Fruit fly (Drosophila melanogaster) whole organism, embryonic: ENCODE results near the gene CG14742.

Experiments
- BEAF-32 ChIP-seq: fragments of 200-800 bp; sonication (Bioruptor generic); optimal IDR thresholded peaks from 3 replicates; lab custom pipeline; 2017; ENCODE audit warnings: missing biosample characterization, missing genetic modification characterization, mild to moderate bottlenecking, moderate library complexity, missing genetic modification reagents
- CG10366 ChIP-seq: fragments of 200-800 bp; sonication (Bioruptor generic); IDR thresholded peaks from 2 replicates; pipeline ENCODE4 v1.3.6; 2022; ENCODE audit warnings: missing biosample characterization, missing genetic modification characterization
- CG11085 ChIP-seq: fragments of 200-800 bp; sonication (Bioruptor generic); IDR thresholded peaks from 2 replicates; pipeline ENCODE4 v1.3.6; 2022; ENCODE audit warnings: missing biosample characterization, missing genetic modification characterization
- CG12104 ChIP-seq: fragments of 200-800 bp; sonication (Bioruptor generic); optimal IDR thresholded peaks from 3 replicates; lab custom pipeline; 2016; ENCODE audit warnings: missing biosample characterization, missing genetic modification characterization
- CG12391 ChIP-seq: fragments of 200-800 bp; sonication (Bioruptor generic); optimal IDR thresholded peaks from 3 replicates; lab custom pipeline; 2018; ENCODE audit warnings: missing biosample characterization, mild to moderate bottlenecking, missing genetic modification characterization, moderate library complexity
- CG12942 ChIP-seq: fragments of 200-800 bp; sonication (Bioruptor generic); optimal IDR thresholded peaks from 3 replicates; lab custom pipeline; 2016; ENCODE audit warnings: missing biosample characterization, missing genetic modification characterization
- CG14441 ChIP-seq: fragments of 200-800 bp; sonication (Bioruptor generic); IDR thresholded peaks from 2 replicates; pipeline ENCODE4 v1.3.6; 2022; ENCODE audit warnings: missing biosample characterization, missing genetic modification characterization
- CG15479 ChIP-seq: fragments of 200-800 bp; sonication (Bioruptor generic); optimal IDR thresholded peaks from 3 replicates; lab custom pipeline; 2019; ENCODE audit warnings: missing biosample characterization, mild to moderate bottlenecking, missing genetic modification characterization, moderate library complexity
- CG16779 ChIP-seq: fragments of 200-800 bp; sonication (Bioruptor generic); IDR thresholded peaks from 2 replicates; pipeline ENCODE4 v1.3.6; 2022; ENCODE audit warnings: missing biosample characterization, missing genetic modification characterization
- CG17328 ChIP-seq: fragments of 200-800 bp; sonication (Bioruptor generic); IDR thresholded peaks from 2 replicates; pipeline ENCODE4 v1.3.6; 2022; ENCODE audit warnings: missing biosample characterization, missing genetic modification characterization
- CG2129 ChIP-seq: fragments of 200-800 bp; sonication (Bioruptor generic); IDR thresholded peaks from 2 replicates; pipeline ENCODE4 v1.3.6; 2022; ENCODE audit warnings: missing biosample characterization, missing genetic modification characterization; ENCODE audit not compliant: partially characterized antibody
- CG3065 ChIP-seq: fragments of 200-800 bp; sonication (Bioruptor generic); optimal IDR thresholded peaks from 2 replicates; lab custom pipeline; 2016; ENCODE audit warnings: missing biosample characterization, missing genetic modification characterization
- CG6689 ChIP-seq: fragments of 200-800 bp; sonication (Bioruptor generic); IDR thresholded peaks from 2 replicates; pipeline ENCODE4 v1.3.6; 2022; ENCODE audit warnings: missing biosample characterization, missing genetic modification characterization
- CG6791 ChIP-seq: fragments of 200-800 bp; sonication (Bioruptor generic); IDR thresholded peaks from 3 replicates; pipeline ENCODE4 v1.3.6; 2022; ENCODE audit warnings: missing biosample characterization, missing genetic modification characterization; ENCODE audit not compliant: partially characterized antibody
- CG6813 ChIP-seq: fragments of 200-800 bp; sonication (Bioruptor generic); optimal IDR thresholded peaks from 2 replicates; lab custom pipeline; 2017; ENCODE audit warnings: missing biosample characterization, missing genetic modification characterization, mild to moderate bottlenecking, moderate library complexity, missing genetic modification reagents
- CG7271 ChIP-seq: fragments of 200-800 bp; sonication (Bioruptor generic); optimal IDR thresholded peaks from 2 replicates; lab custom pipeline; 2018; ENCODE audit warnings: missing biosample characterization, mild to moderate bottlenecking, missing genetic modification characterization, moderate library complexity
- CG7745 ChIP-seq: fragments of 200-800 bp; sonication (Bioruptor generic); optimal IDR thresholded peaks from 2 replicates; lab custom pipeline; 2018; ENCODE audit warnings: missing biosample characterization, mild to moderate bottlenecking, missing genetic modification characterization, moderate library complexity
- CG7963 ChIP-seq: fragments of 200-800 bp; sonication (Bioruptor generic); IDR thresholded peaks from 3 replicates; pipeline ENCODE4 v1.3.6; 2022; ENCODE audit warnings: missing biosample characterization, missing genetic modification characterization; ENCODE audit not compliant: partially characterized antibody
- CG8924 ChIP-seq: fragments of 200-800 bp; optimal IDR thresholded peaks from 3 replicates; lab custom pipeline; 2019; ENCODE audit warnings: missing biosample characterization, mild to moderate bottlenecking, missing genetic modification characterization, moderate library complexity
- Dek ChIP-seq: fragments of 200-800 bp; sonication (Bioruptor generic); optimal IDR thresholded peaks from 3 replicates; lab custom pipeline; 2019; ENCODE audit warnings: missing biosample characterization, mild to moderate bottlenecking, missing genetic modification characterization, moderate library complexity
- Dll ChIP-seq: fragments of 200-800 bp; sonication (Bioruptor generic); IDR thresholded peaks from 4 replicates; pipeline ENCODE4 v1.3.6; 2022; ENCODE audit warnings: missing biosample characterization, missing genetic modification characterization; ENCODE audit not compliant: partially characterized antibody
- Myb ChIP-seq: fragments of 200-800 bp; sonication (Bioruptor generic); optimal IDR thresholded peaks from 2 replicates; lab custom pipeline; 2016; ENCODE audit warnings: missing biosample characterization, missing genetic modification characterization
- NC2α ChIP-seq: fragments of 200-800 bp; sonication (Bioruptor generic); optimal IDR thresholded peaks from 2 replicates; lab custom pipeline; 2016; ENCODE audit warnings: missing biosample characterization, missing genetic modification characterization
- Rfx ChIP-seq: fragments of 200-800 bp; sonication (Bioruptor generic); IDR thresholded peaks from 2 replicates; pipeline ENCODE4 v1.3.6; 2022; ENCODE audit warnings: missing biosample characterization, missing genetic modification characterization
- Scr ChIP-seq: fragments of 200-800 bp; sonication (Bioruptor generic); IDR thresholded peaks from 2 replicates; pipeline ENCODE4 v1.3.6; 2022; ENCODE audit warnings: missing biosample characterization, missing genetic modification characterization; ENCODE audit not compliant: partially characterized antibody
- ab ChIP-seq: fragments of 200-800 bp; sonication (Bioruptor generic); optimal IDR thresholded peaks from 2 replicates; lab custom pipeline; 2016; ENCODE audit warnings: missing biosample characterization, missing genetic modification characterization
- cato ChIP-seq: fragments of 200-800 bp; sonication (Bioruptor generic); optimal IDR thresholded peaks from 2 replicates; lab custom pipeline; 2016; ENCODE audit warnings: missing biosample characterization, missing genetic modification characterization, borderline replicate concordance
- dimm ChIP-seq: fragments of 200-800 bp; sonication (Bioruptor generic); IDR thresholded peaks from 2 replicates; pipeline ENCODE4 v1.3.6; 2022; ENCODE audit warnings: missing biosample characterization, missing genetic modification characterization
- dmrt99B ChIP-seq: fragments of 200-800 bp; sonication (Bioruptor generic); optimal IDR thresholded peaks from 2 replicates; lab custom pipeline; 2018; ENCODE audit warnings: missing biosample characterization, mild to moderate bottlenecking, missing genetic modification characterization, moderate library complexity
- exex ChIP-seq: fragments of 200-800 bp; sonication (Bioruptor generic); optimal IDR thresholded peaks from 4 replicates; lab custom pipeline; 2018; ENCODE audit warnings: missing biosample characterization, mild to moderate bottlenecking, missing genetic modification characterization, moderate library complexity
- gce ChIP-seq: fragments of 200-800 bp; sonication (Bioruptor generic); IDR thresholded peaks from 3 replicates; pipeline ENCODE4 v1.3.6; 2022; ENCODE audit warnings: missing biosample characterization, missing genetic modification characterization
- grn ChIP-seq: fragments of 200-800 bp; sonication (Bioruptor generic); optimal IDR thresholded peaks from 3 replicates; lab custom pipeline; 2017; ENCODE audit warnings: missing biosample characterization, missing genetic modification characterization
- gsb-n ChIP-seq: fragments of 200-800 bp; sonication (Bioruptor generic); optimal IDR thresholded peaks from 3 replicates; lab custom pipeline; 2018; ENCODE audit warnings: missing biosample characterization, mild to moderate bottlenecking, missing genetic modification characterization
- knrl ChIP-seq: fragments of 200-800 bp; sonication (Bioruptor generic); IDR thresholded peaks from 3 replicates; pipeline ENCODE4 v1.3.6; 2022; ENCODE audit warnings: missing biosample characterization, missing genetic modification characterization; ENCODE audit not compliant: partially characterized antibody
- mirr ChIP-seq: fragments of 200-800 bp; sonication (Bioruptor generic); optimal IDR thresholded peaks from 3 replicates; lab custom pipeline; 2018; ENCODE audit warnings: missing biosample characterization, mild to moderate bottlenecking, missing genetic modification characterization
- oc ChIP-seq: fragments of 200-800 bp; sonication (Bioruptor generic); optimal IDR thresholded peaks from 2 replicates; lab custom pipeline; 2018; ENCODE audit warnings: missing biosample characterization, mild to moderate bottlenecking, missing genetic modification characterization, moderate library complexity
- ro ChIP-seq: fragments of 200-800 bp; sonication (Bioruptor generic); IDR thresholded peaks from 2 replicates; pipeline ENCODE4 v1.3.6; 2022; ENCODE audit warnings: missing biosample characterization, missing genetic modification characterization
- sc ChIP-seq, 3 experiments: fragments of >200 bp in 2 of 3; fragments of 200-800 bp in 1 of 3; sonication (Bioruptor generic) in 1 of 3; optimal IDR thresholded peaks; 2 replicates in 2 of 3; 3 replicates in 1 of 3; lab custom pipeline; 2017; ENCODE audit warnings: mild to moderate bottlenecking in 1 of 3, missing biosample characterization in 1 of 3, missing genetic modification characterization in 1 of 3, missing genetic modification reagents in 1 of 3
- seq ChIP-seq: fragments of 200-800 bp; sonication (Bioruptor generic); IDR thresholded peaks from 2 replicates; pipeline ENCODE4 v1.3.6; 2022; ENCODE audit warnings: missing biosample characterization, missing genetic modification characterization
- slou ChIP-seq: fragments of 200-800 bp; sonication (Bioruptor generic); optimal IDR thresholded peaks from 3 replicates; lab custom pipeline; 2016; ENCODE audit warnings: missing biosample characterization, missing genetic modification characterization
- slp2 ChIP-seq: fragments of 200-800 bp; sonication (Bioruptor generic); optimal IDR thresholded peaks from 2 replicates; lab custom pipeline; 2016; ENCODE audit warnings: missing biosample characterization, missing genetic modification characterization
- sug ChIP-seq: fragments of 200-800 bp; optimal IDR thresholded peaks from 2 replicates; lab custom pipeline; 2019; ENCODE audit warnings: missing biosample characterization, mild to moderate bottlenecking, missing genetic modification characterization, moderate library complexity
- unc-4 ChIP-seq: fragments of 200-800 bp; sonication (Bioruptor generic); IDR thresholded peaks from 2 replicates; pipeline ENCODE4 v1.3.6; 2022; ENCODE audit warnings: missing biosample characterization, missing genetic modification characterization; ENCODE audit not compliant: partially characterized antibody
- vnd ChIP-seq: fragments of 200-800 bp; sonication (Bioruptor generic); IDR thresholded peaks from 3 replicates; pipeline ENCODE4 v1.3.6; 2022; ENCODE audit warnings: missing biosample characterization, missing genetic modification characterization; ENCODE audit not compliant: partially characterized antibody
- zen2 ChIP-seq: fragments of 200-800 bp; sonication (Bioruptor generic); IDR thresholded peaks from 3 replicates; pipeline ENCODE4 v1.3.6; 2022; ENCODE audit warnings: missing biosample characterization, missing genetic modification characterization; ENCODE audit not compliant: partially characterized antibody

CG14742 gene

DNA sequence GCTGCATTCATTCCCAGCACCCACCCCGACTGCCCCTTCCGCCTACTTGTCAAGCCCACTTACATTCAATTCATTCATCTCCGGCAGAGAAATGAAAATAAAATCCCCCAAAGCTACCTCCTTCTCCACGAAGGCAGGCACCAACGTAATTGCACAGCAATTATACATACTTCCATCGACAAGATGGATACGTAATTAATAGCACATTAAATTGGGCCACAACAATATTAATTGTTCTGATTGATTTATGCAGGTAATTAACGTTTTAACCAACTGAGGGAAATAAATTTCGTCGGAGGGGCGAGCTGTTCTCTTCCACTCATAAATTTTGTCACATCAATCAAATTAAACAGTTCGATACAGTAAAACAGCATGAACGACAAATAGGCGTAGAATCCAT lies 16.7 kb upstream of the CG14742 start, which contains the start of gene Adk1:
Adk1 (plus strand) TSS at position 301 of the 400 bp plus-strand sequence.
- TF ChIP-seq CG14441 (GFP tag; lab: Robert Waterston, UW) (no peak), CG6689 (GFP tag; lab: Robert Waterston, UW) (no peak), cato (GFP tag; lab: Kevin White, UChicago) (no peak), CG7271 (tag; lab: Kevin White, UChicago) (no peak), CG2129 (GFP tag; lab: Robert Waterston, UW) (no peak), Rfx (GFP tag; lab: Robert Waterston, UW) (no peak), CG16779 (no peak), CG8924 (tag; lab: Kevin White, UChicago) (no peak), NC2α (GFP tag; lab: Kevin White, UChicago) (no peak), CG6813 (no peak)

DNA sequence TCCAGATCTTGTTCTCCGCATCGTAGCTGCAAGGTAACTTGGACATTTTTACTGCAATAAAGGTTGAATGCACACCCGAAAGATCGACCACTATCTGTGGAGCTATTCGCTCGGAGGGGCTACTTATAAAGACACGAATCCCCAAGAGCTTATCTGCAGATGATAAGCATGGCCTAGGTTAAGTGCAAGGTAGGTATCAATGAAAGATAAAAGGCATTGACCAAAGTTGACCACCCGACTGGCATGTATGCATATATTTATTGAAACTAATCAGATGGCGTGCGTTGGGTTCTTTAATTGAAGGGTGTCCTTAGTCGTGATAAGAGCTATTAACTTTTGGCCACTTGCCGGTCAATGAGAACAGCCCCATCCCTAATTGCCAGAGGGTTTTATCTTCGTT lies 4.0 kb upstream of the CG14742 start, which contains the start of gene CG4830:
CG4830 (minus strand) TSS at position 101 of the 400 bp plus-strand sequence.
- TF ChIP-seq mirr (peak; percentile 28), Dek (no peak)
- TF ChIP-seq, all 482 proteins: peak for 1

DNA sequence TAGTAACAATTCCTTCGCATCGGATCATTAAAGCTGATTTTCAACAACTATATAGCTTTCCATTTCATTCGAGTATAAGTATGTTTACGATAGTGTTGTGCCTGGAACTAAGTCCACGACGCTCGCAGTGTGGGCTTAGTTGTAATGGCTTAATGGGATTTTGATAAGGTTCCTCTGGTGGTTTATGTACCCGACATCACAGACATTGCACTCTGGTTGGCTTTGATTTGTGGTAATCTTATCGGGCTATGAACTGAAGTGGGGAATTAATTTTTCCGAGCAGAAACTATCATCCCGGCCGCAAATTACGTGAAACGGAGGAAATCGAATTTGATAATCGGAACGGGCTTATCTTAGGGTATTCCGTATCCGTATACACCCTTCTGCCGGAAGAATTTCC lies 2.7 kb upstream of the CG14742 start:
- TF ChIP-seq exex (peak; percentile 84), oc (tag; lab: Kevin White, UChicago) (no peak), mirr (peak; percentile 80), grn (GFP tag; lab: Kevin White, UChicago) (peak; percentile 43), sug (tag; lab: Kevin White, UChicago) (peak; percentile 64)

DNA sequence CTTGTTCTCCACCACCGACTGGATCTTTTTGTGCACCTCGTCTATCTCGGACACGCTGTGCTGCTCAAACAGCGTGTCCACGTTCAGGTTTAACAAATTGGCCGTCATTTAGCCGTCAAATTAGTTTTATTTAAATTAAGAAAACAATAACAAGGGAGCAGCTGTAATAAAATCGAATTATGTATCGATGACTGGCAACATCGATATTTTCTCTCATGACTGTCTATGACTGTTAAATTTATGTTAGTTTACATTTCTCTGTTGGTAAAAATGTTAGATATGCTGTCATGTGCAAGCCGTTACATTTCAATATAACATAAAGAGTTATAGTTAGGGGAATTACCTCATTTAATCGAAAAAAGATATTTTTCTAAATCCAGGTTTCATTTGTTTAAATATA lies 5.2 kb downstream of the CG14742 start, which contains the start of gene Cog1:
Cog1 (minus strand) TSS at position 190 of the 400 bp plus-strand sequence.
- TF ChIP-seq CG7745 (tag; lab: Kevin White, UChicago) (no peak), CG3065 (GFP tag; lab: Kevin White, UChicago) (no peak), CG12391 (tag; lab: Kevin White, UChicago) (no peak), CG7963 (GFP tag; lab: Robert Waterston, UW) (peak; percentile 39; the same call in 2 of the 3 replicates), unc-4 (GFP tag; lab: Robert Waterston, UW) (peak; percentile 80), Scr (GFP tag; lab: Robert Waterston, UW) (peak; percentile 78), gce (no peak), CG15479 (no peak), CG6791 (GFP tag; lab: Robert Waterston, UW) (peak; percentile 71), CG17328 (GFP tag; lab: Robert Waterston, UW) (no peak), Dll (GFP tag; lab: Robert Waterston, UW) (peak; percentile 84), Myb (GFP tag; lab: Kevin White, UChicago) (peak; percentile 72), knrl (GFP tag; lab: Robert Waterston, UW) (peak; percentile 55; the same call in 2 of the 3 replicates), vnd (GFP tag; lab: Robert Waterston, UW) (peak; percentile 53), CG11085 (GFP tag; lab: Robert Waterston, UW) (no peak), gsb-n (tag; lab: Kevin White, UChicago) (no peak), seq (no peak), ab (GFP tag; lab: Kevin White, UChicago) (no peak), sc (optimal IDR thresholded peaks at IDR 0.05; lab: Kevin White, UChicago) (no peak), sc (GFP tag; optimal IDR thresholded peaks at IDR 0.05; lab: Kevin White, UChicago) (no peak), CG12942 (GFP tag; lab: Kevin White, UChicago) (no peak), BEAF-32 (GFP tag; lab: Kevin White, UChicago) (peak; percentile 72), ro (no peak), slou (GFP tag; lab: Kevin White, UChicago) (no peak), CG10366 (GFP tag; lab: Robert Waterston, UW) (no peak), zen2 (GFP tag; lab: Robert Waterston, UW) (peak; percentile 75), slp2 (no peak), dimm (GFP tag; lab: Robert Waterston, UW) (no peak), dmrt99B (no peak), CG12104 (GFP tag; lab: Kevin White, UChicago) (no peak)
